Fruit fly (Drosophila melanogaster): ENCODE results near the gene CG14073.

CG14073 gene

dm6 chr3L:18771095-18772013 lies 49.1 kb downstream of the CG14073 start (continued):
- TF ChIP-seq Med (GFP tag) (peak; percentile 77), fd64A (GFP tag; optimal IDR thresholded peaks at IDR 0.05) (peak; percentile 55), twi (tag; optimal IDR thresholded peaks at IDR 0.05) (peak; percentile 32), tap (tag; optimal IDR thresholded peaks at IDR 0.05) (peak; percentile 3), gsb (GFP tag; IDR thresholded peaks at IDR 0.05) (no peak), Atf3 (GFP tag; optimal IDR thresholded peaks at IDR 0.05) (peak; percentile 61), CG12104 (GFP tag; optimal IDR thresholded peaks at IDR 0.05) (peak; percentile 25), sr (GFP tag; IDR thresholded peaks at IDR 0.05) (peak; percentile 63), Nf-YA (GFP tag; IDR thresholded peaks at IDR 0.05) (no peak), bsh (GFP tag; optimal IDR thresholded peaks at IDR 0.05) (peak; percentile 8 to 44), CG10321 (GFP tag; IDR thresholded peaks at IDR 0.05) (peak; percentile 86), CG17361 (GFP tag; IDR thresholded peaks at IDR 0.05) (no peak; the same call in 2 of the 3 replicates), CG2678 (tag; optimal IDR thresholded peaks at IDR 0.05) (peak; percentile 12), CG14710 (tag; optimal IDR thresholded peaks at IDR 0.05) (peak; percentile 50), Adf1 (GFP tag; IDR thresholded peaks at IDR 0.05) (peak; percentile 99), onecut (GFP tag; IDR thresholded peaks at IDR 0.05) (peak; percentile 4; the same call in 1 of the 2 replicates), Hmx (GFP tag; optimal IDR thresholded peaks at IDR 0.05) (no peak), Neu2 (GFP tag; optimal IDR thresholded peaks at IDR 0.05; ENCODE audit: borderline replicate concordance) (no peak), CG2202 (tag; optimal IDR thresholded peaks at IDR 0.05) (peak; percentile 29), wdn (GFP tag; IDR thresholded peaks at IDR 0.05) (no peak), ci (GFP tag; IDR thresholded peaks at IDR 0.05) (peak; percentile 55; the same call in 2 of the 3 replicates), Deaf1 (tag; optimal IDR thresholded peaks at IDR 0.05) (peak; percentile 85), CG8944 (GFP tag; optimal IDR thresholded peaks at IDR 0.05) (no peak), Blimp-1 (GFP tag; optimal IDR thresholded peaks at IDR 0.05) (peak; percentile 100), Ptx1 (GFP tag; IDR thresholded peaks at IDR 0.05) (peak; percentile 29; the same call in 1 of the 2 replicates), sens-2 (GFP tag; IDR thresholded peaks at IDR 0.05) (peak; percentile 46; the same call in 1 of the 2 replicates), Optix (GFP tag; IDR thresholded peaks at IDR 0.05) (peak; percentile 18; the same call in 1 of the 3 replicates), grau (tag; optimal IDR thresholded peaks at IDR 0.05) (no peak), lbe (GFP tag; optimal IDR thresholded peaks at IDR 0.05) (peak; percentile 39), CG10979 (tag; optimal IDR thresholded peaks at IDR 0.05) (peak; percentile 18), Hr3 (GFP tag; optimal IDR thresholded peaks at IDR 0.05) (peak; percentile 92), HLH4C (GFP tag; IDR thresholded peaks at IDR 0.05; ENCODE audit: partially characterized antibody) (peak; percentile 26; the same call in 1 of the 3 replicates), CG31388 (GFP tag; optimal IDR thresholded peaks at IDR 0.05) (no peak), sna (GFP tag; IDR thresholded peaks at IDR 0.05; ENCODE audit: partially characterized antibody) (0 out of 2 replicates have a peak, but pooled peaks have one; percentile 42), CG11696 (GFP tag; IDR thresholded peaks at IDR 0.05) (peak; percentile 32; the same call in 1 of the 2 replicates), Abd-B (GFP tag; optimal IDR thresholded peaks at IDR 0.05) (peak; percentile 31), Dll (GFP tag; IDR thresholded peaks at IDR 0.05; ENCODE audit: partially characterized antibody) (0 out of 4 replicates have a peak, but pooled peaks have one; percentile 13), CG13424 (tag; optimal IDR thresholded peaks at IDR 0.05) (no peak), z (GFP tag; IDR thresholded peaks at IDR 0.05) (peak; percentile 62; the same call in 2 of the 3 replicates), CG17385 (GFP tag; optimal IDR thresholded peaks at IDR 0.05) (peak; percentile 89), lov (optimal IDR thresholded peaks at IDR 0.05) (no peak), lov (GFP tag; IDR thresholded peaks at IDR 0.05) (peak; percentile 68; the same call in 1 of the 3 replicates), Aef1 (GFP tag; IDR thresholded peaks at IDR 0.05) (peak; percentile 82), Lpt (GFP tag; optimal IDR thresholded peaks at IDR 0.05) (no peak), HLHmδ (GFP tag; optimal IDR thresholded peaks at IDR 0.05) (peak; percentile 71), Drgx (GFP tag; IDR thresholded peaks at IDR 0.05) (peak; percentile 80), Sry-β (GFP tag; optimal IDR thresholded peaks at IDR 0.05) (peak; percentile 34), zen2 (GFP tag; IDR thresholded peaks at IDR 0.05; ENCODE audit: partially characterized antibody) (peak; percentile 47; the same call in 1 of the 3 replicates)

Data from whole organism, embryonic.